Worm (Caenorhabditis elegans) whole organism, L2 larva: ENCODE results near the gene Y69E1A.1.

Experiments
- C34F6.9 ChIP-seq: fragments of 150-350 bp; optimal IDR thresholded peaks from 2 replicates; lab custom pipeline; 2014; ENCODE audit warnings: missing biosample characterization, missing genetic modification characterization
- F13H6.1 ChIP-seq: sonication (generic microtip); optimal IDR thresholded peaks from 2 replicates; lab custom pipeline; 2016; ENCODE audit warnings: missing genetic modification characterization, missing compliant biosample characterization
- R02D3.7 ChIP-seq: fragments of 150-350 bp; optimal IDR thresholded peaks from 2 replicates; lab custom pipeline; 2014; ENCODE audit warnings: missing biosample characterization, missing genetic modification characterization
- Y55F3AM.14 ChIP-seq: fragments of 200-800 bp; sonication (Bioruptor generic); optimal IDR thresholded peaks from 2 replicates; lab custom pipeline; 2018; ENCODE audit warnings: mild to moderate bottlenecking, missing genetic modification characterization, missing compliant biosample characterization
- ZK546.5 ChIP-seq: sonication (generic microtip); optimal IDR thresholded peaks from 2 replicates; lab custom pipeline; 2017; ENCODE audit warnings: missing biosample characterization, missing genetic modification characterization
- aly-2 ChIP-seq: fragments of 150-350 bp; optimal IDR thresholded peaks from 2 replicates; lab custom pipeline; 2014; ENCODE audit warnings: missing biosample characterization, missing genetic modification characterization
- ama-1 ChIP-seq: fragments of 150-350 bp; optimal IDR thresholded peaks from 2 replicates; lab custom pipeline; 2018; ENCODE audit warnings: inconsistent platforms
- blmp-1 ChIP-seq: sonication (generic microtip); optimal IDR thresholded peaks from 2 replicates; lab custom pipeline; 2017; ENCODE audit warnings: missing genetic modification characterization, mild to moderate bottlenecking, missing compliant biosample characterization, antibody characterized with exemption, moderate library complexity; ENCODE audit not compliant: insufficient read depth
- ceh-16 ChIP-seq: fragments of 150-350 bp; optimal IDR thresholded peaks from 2 replicates; lab custom pipeline; 2014; ENCODE audit warnings: missing biosample characterization, missing genetic modification characterization
- ceh-82 ChIP-seq: fragments of 150-350 bp; optimal IDR thresholded peaks from 2 replicates; lab custom pipeline; 2014; ENCODE audit warnings: missing biosample characterization, missing genetic modification characterization
- crh-2 ChIP-seq: sonication (generic microtip); optimal IDR thresholded peaks from 2 replicates; lab custom pipeline; 2017; ENCODE audit warnings: missing biosample characterization, missing genetic modification characterization
- egl-27 ChIP-seq: sonication (generic microtip); optimal IDR thresholded peaks from 3 replicates; lab custom pipeline; 2017; ENCODE audit warnings: missing biosample characterization, missing genetic modification reagents, missing genetic modification characterization
- elt-1 ChIP-seq: fragments of 150-350 bp; optimal IDR thresholded peaks from 2 replicates; lab custom pipeline; 2014; ENCODE audit warnings: missing biosample characterization, missing genetic modification characterization
- fos-1 ChIP-seq: fragments of 150-350 bp; optimal IDR thresholded peaks from 2 replicates; lab custom pipeline; 2014; ENCODE audit warnings: missing biosample characterization, missing genetic modification characterization
- gmeb-1 ChIP-seq: fragments of 150-350 bp; optimal IDR thresholded peaks from 2 replicates; lab custom pipeline; 2014; ENCODE audit warnings: missing biosample characterization, missing genetic modification characterization
- lin-11 ChIP-seq: fragments of 150-350 bp; sonication (generic microtip); optimal IDR thresholded peaks from 2 replicates; lab custom pipeline; 2014; ENCODE audit warnings: missing biosample characterization, missing genetic modification characterization, inconsistent platforms, mixed read lengths
- lin-13 ChIP-seq: fragments of 150-350 bp; optimal IDR thresholded peaks from 2 replicates; lab custom pipeline; 2014; ENCODE audit warnings: missing biosample characterization, missing genetic modification reagents, missing genetic modification characterization
- lin-39 ChIP-seq: fragments of 150-350 bp; optimal IDR thresholded peaks from 2 replicates; lab custom pipeline; 2014; ENCODE audit warnings: missing biosample characterization, missing genetic modification reagents, missing genetic modification characterization
- lsy-2 ChIP-seq, 2 experiments: fragments of 150-350 bp in 1 of 2; sonication (generic microtip) in 1 of 2; optimal IDR thresholded peaks; 2 replicates each; lab custom pipeline; 2014 to 2017; ENCODE audit warnings: missing biosample characterization in 2 of 2, missing genetic modification characterization in 2 of 2
- mab-5 ChIP-seq: fragments of 150-350 bp; optimal IDR thresholded peaks from 2 replicates; lab custom pipeline; 2014; ENCODE audit warnings: missing biosample characterization, missing genetic modification characterization
- mbf-1 ChIP-seq: sonication (generic microtip); optimal IDR thresholded peaks from 2 replicates; lab custom pipeline; 2017; ENCODE audit warnings: missing biosample characterization, missing genetic modification characterization
- mdl-1 ChIP-seq, 2 experiments: fragments of 150-350 bp in 1 of 2; sonication (generic microtip) in 1 of 2; optimal IDR thresholded peaks; 2 replicates each; lab custom pipeline; 2017; ENCODE audit warnings: missing biosample characterization in 2 of 2, missing genetic modification characterization in 2 of 2
- nhr-10 ChIP-seq: sonication (generic microtip); optimal IDR thresholded peaks from 2 replicates; lab custom pipeline; 2017; ENCODE audit warnings: missing biosample characterization, missing genetic modification characterization
- nhr-12 ChIP-seq: fragments of 150-350 bp; optimal IDR thresholded peaks from 2 replicates; lab custom pipeline; 2014; ENCODE audit warnings: missing biosample characterization, missing genetic modification characterization
- nhr-129 ChIP-seq: fragments of 150-350 bp; optimal IDR thresholded peaks from 2 replicates; lab custom pipeline; 2014; ENCODE audit warnings: missing biosample characterization, missing genetic modification characterization
- nhr-21 ChIP-seq: fragments of 150-350 bp; optimal IDR thresholded peaks from 2 replicates; lab custom pipeline; 2014; ENCODE audit warnings: missing biosample characterization, missing genetic modification characterization
- nhr-237 ChIP-seq: fragments of 150-350 bp; optimal IDR thresholded peaks from 2 replicates; lab custom pipeline; 2014; ENCODE audit warnings: missing biosample characterization, missing genetic modification characterization
- nhr-25 ChIP-seq: fragments of 150-350 bp; sonication (generic microtip); optimal IDR thresholded peaks from 3 replicates; lab custom pipeline; 2014; ENCODE audit warnings: missing biosample characterization, missing genetic modification characterization
- nhr-6 ChIP-seq: fragments of 150-350 bp; optimal IDR thresholded peaks from 2 replicates; lab custom pipeline; 2014; ENCODE audit warnings: missing biosample characterization, missing genetic modification characterization
- nhr-77 ChIP-seq: fragments of 150-350 bp; optimal IDR thresholded peaks from 2 replicates; lab custom pipeline; 2014; ENCODE audit warnings: missing biosample characterization, missing genetic modification characterization
- sem-4 ChIP-seq: fragments of 150-350 bp; optimal IDR thresholded peaks from 2 replicates; lab custom pipeline; 2014; ENCODE audit warnings: missing biosample characterization, missing genetic modification reagents, missing genetic modification characterization
- skn-1 ChIP-seq: sonication (generic microtip); optimal IDR thresholded peaks from 2 replicates; lab custom pipeline; 2017; ENCODE audit warnings: missing biosample characterization, missing genetic modification characterization
- sma-3 ChIP-seq: sonication (generic microtip); optimal IDR thresholded peaks from 2 replicates; lab custom pipeline; 2016; ENCODE audit warnings: missing genetic modification reagents, missing genetic modification characterization, missing compliant biosample characterization
- sma-9 ChIP-seq, 2 experiments: fragments of 150-350 bp in 1 of 2; sonication (generic microtip) in 1 of 2; optimal IDR thresholded peaks; 2 replicates each; lab custom pipeline; 2014 to 2016; ENCODE audit warnings: missing genetic modification characterization in 2 of 2, mild to moderate bottlenecking in 1 of 2, missing biosample characterization in 1 of 2, missing compliant biosample characterization in 1 of 2, missing genetic modification reagents in 1 of 2, moderate library complexity in 1 of 2
- snpc-4 ChIP-seq: fragments of 150-350 bp; optimal IDR thresholded peaks from 2 replicates; lab custom pipeline; 2014; ENCODE audit warnings: missing biosample characterization, missing genetic modification characterization
- unc-55 ChIP-seq: fragments of 150-350 bp; sonication (generic microtip); optimal IDR thresholded peaks from 3 replicates; lab custom pipeline; 2014; ENCODE audit warnings: missing biosample characterization, missing genetic modification reagents, missing genetic modification characterization
- zag-1 ChIP-seq: fragments of 150-350 bp; optimal IDR thresholded peaks from 2 replicates; lab custom pipeline; 2014; ENCODE audit warnings: missing biosample characterization, missing genetic modification characterization
- ztf-11 ChIP-seq: sonication (generic microtip); optimal IDR thresholded peaks from 2 replicates; lab custom pipeline; 2017; ENCODE audit warnings: missing biosample characterization, missing genetic modification characterization
- ztf-4 ChIP-seq: fragments of 150-350 bp; optimal IDR thresholded peaks from 2 replicates; lab custom pipeline; 2014; ENCODE audit warnings: missing biosample characterization, missing genetic modification characterization

The Y69E1A.1 gene

DNA sequence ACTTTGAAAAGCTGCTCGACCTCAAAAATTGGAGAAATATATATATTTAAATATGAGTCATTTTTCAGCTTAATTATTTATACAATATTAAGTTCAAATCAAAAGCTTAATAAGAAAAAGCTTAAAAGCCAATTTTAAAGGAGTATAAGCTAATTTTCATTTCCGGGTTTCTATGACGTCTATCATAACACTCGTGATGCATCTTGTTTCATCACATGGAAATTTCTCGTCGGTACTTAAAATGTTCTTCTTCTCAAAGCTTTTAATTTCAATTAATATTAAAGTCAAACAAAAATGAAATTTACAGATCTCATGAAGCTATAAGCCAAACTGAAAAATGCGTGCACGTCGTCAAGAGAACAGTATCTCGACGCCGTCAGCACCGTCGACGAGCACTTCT is 28.9 kb downstream of the Y69E1A.1 start, which contains the start of gene rbr-2:
Gene rbr-2, plus strand, starts transcription at position 301 of the 400 bp plus-strand sequence.
- TF ChIP-seq unc-55 (GFP tag; lab: Kevin White, UChicago) (no peak), nhr-237 (tag; lab: Kevin White, UChicago) (no peak), mbf-1 (tag; lab: Kevin White, UChicago) (no peak), skn-1 (tag; lab: Kevin White, UChicago) (no peak), nhr-21 (tag; lab: Kevin White, UChicago) (no peak), blmp-1 (tag; lab: Kevin White, UChicago) (no peak), aly-2 (tag; lab: Kevin White, UChicago) (no peak), elt-1 (tag; lab: Kevin White, UChicago) (no peak), ztf-4 (tag; lab: Kevin White, UChicago) (no peak), lin-39 (no peak), ZK546.5 (no peak), zag-1 (tag; lab: Kevin White, UChicago) (no peak), nhr-77 (tag; lab: Kevin White, UChicago) (no peak), ceh-16 (no peak), F13H6.1 (tag; lab: Kevin White, UChicago) (no peak)

DNA sequence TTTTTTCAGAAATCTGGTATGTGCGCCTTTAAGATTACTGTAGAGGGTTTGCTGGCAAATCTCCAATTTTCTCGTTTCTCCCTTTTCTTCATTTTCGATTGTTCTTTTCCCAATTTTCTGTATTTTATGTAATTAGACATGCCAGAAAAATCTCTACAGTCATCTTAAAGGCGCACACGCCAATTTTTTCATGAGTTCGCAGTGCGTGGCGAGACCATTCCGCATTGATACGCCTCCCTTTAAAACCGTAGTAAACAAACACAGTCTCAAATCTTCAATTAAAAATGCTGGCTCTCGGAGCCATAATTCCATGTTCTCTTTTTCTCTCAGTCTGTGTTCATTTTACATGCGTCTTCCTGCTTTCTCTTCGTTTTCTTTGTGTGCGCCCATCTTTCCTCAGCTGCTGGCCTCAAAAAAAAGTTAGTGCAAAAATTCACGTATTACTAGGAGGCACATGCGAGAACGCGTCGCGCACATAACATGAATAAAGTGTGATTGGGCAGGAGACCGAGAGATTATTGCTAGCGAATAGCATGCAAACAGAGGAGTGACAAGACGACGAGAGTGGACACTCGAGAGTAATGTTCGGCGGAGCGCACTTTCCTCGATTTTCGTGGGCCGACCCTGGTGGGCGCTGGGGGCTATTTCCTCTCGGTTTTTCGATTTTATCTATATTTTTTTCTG is 29.7 kb downstream of the Y69E1A.1 start:
- TF ChIP-seq blmp-1 (tag; lab: Kevin White, UChicago) (peak; percentile 40), sma-3 (GFP tag; lab: Kevin White, UChicago) (peak; percentile 76), elt-1 (tag; lab: Kevin White, UChicago) (no peak), nhr-10 (tag; lab: Kevin White, UChicago) (peak; percentile 11), unc-55 (GFP tag; lab: Kevin White, UChicago) (peak; percentile 82), sem-4 (tag; lab: Kevin White, UChicago) (peak; percentile 58), C34F6.9 (peak; percentile 96), mdl-1 (tag; optimal IDR thresholded peaks at IDR 0.05; lab: Kevin White, UChicago) (peak in 1 of 2 experiments; percentile 77), crh-2 (tag; lab: Kevin White, UChicago) (peak; percentile 84), R02D3.7 (tag; lab: Kevin White, UChicago) (no peak), ztf-4 (tag; lab: Kevin White, UChicago) (peak; percentile 26), nhr-25 (peak; percentile 58), nhr-6 (peak; percentile 60), mbf-1 (tag; lab: Kevin White, UChicago) (no peak), nhr-129 (tag; lab: Kevin White, UChicago) (peak; percentile 87), F13H6.1 (tag; lab: Kevin White, UChicago) (peak; percentile 92), ama-1 (lab: Kevin White, UChicago) (peak; percentile 74), gmeb-1 (tag; lab: Kevin White, UChicago) (peak; percentile 65), fos-1 (tag; lab: Kevin White, UChicago) (peak; percentile 58), lsy-2 (tag; optimal IDR thresholded peaks at IDR 0.05; lab: Kevin White, UChicago) (peak; percentile 40 to 80), lin-39 (no peak), zag-1 (tag; lab: Kevin White, UChicago) (peak; percentile 37), ztf-11 (tag; lab: Kevin White, UChicago) (no peak), nhr-21 (tag; lab: Kevin White, UChicago) (peak; percentile 61), lin-13 (GFP tag; lab: Kevin White, UChicago) (peak; percentile 50), snpc-4 (tag; lab: Kevin White, UChicago) (peak; percentile 57), ceh-82 (tag; lab: Kevin White, UChicago) (peak; percentile 19), egl-27 (peak; percentile 51), lin-11 (peak; percentile 87), Y55F3AM.14 (peak; percentile 17), ZK546.5 (no peak), nhr-237 (tag; lab: Kevin White, UChicago) (no peak), sma-9 (GFP tag; optimal IDR thresholded peaks at IDR 0.05; lab: Kevin White, UChicago) (peak; percentile 72), sma-9 (tag; optimal IDR thresholded peaks at IDR 0.05; lab: Kevin White, UChicago) (no peak), nhr-12 (tag; lab: Kevin White, UChicago) (no peak), nhr-77 (tag; lab: Kevin White, UChicago) (no peak), ceh-16 (peak; percentile 45), mab-5 (tag; lab: Kevin White, UChicago) (peak; percentile 84)
